Fruit fly (Drosophila melanogaster) whole organism, prepupa: ENCODE data around the gene CG15382.

ENCODE experiments used
- Blimp-1 ChIP-seq: fragments of 200-800 bp; sonication (Bioruptor generic); optimal IDR thresholded peaks from 3 replicates; lab custom pipeline; 2017; ENCODE audit warnings: missing biosample characterization, missing genetic modification characterization, mild to moderate bottlenecking, moderate library complexity, missing genetic modification reagents
- CG10669 ChIP-seq: fragments of 200-800 bp; sonication (Bioruptor generic); optimal IDR thresholded peaks from 3 replicates; lab custom pipeline; 2018; ENCODE audit warnings: missing biosample characterization, mild to moderate bottlenecking, missing genetic modification characterization, moderate library complexity
- CG11294 ChIP-seq: fragments of 200-800 bp; sonication (Bioruptor generic); IDR thresholded peaks from 2 replicates; pipeline ENCODE4 v1.3.6; 2022; ENCODE audit warnings: missing biosample characterization, missing genetic modification characterization
- CG11762 ChIP-seq: fragments of 200-800 bp; sonication (Bioruptor generic); optimal IDR thresholded peaks from 3 replicates; lab custom pipeline; 2016; ENCODE audit warnings: missing biosample characterization, missing genetic modification characterization; ENCODE audit not compliant: insufficient read depth
- CG11902 ChIP-seq: fragments of 200-800 bp; sonication (Bioruptor generic); optimal IDR thresholded peaks from 3 replicates; lab custom pipeline; 2016; ENCODE audit warnings: missing biosample characterization, missing genetic modification characterization
- CG15336 ChIP-seq: fragments of 200-800 bp; sonication (Bioruptor generic); IDR thresholded peaks from 2 replicates; pipeline ENCODE4 v1.3.6; 2022; ENCODE audit warnings: missing biosample characterization, missing genetic modification characterization
- CG1621 ChIP-seq: fragments of 200-800 bp; sonication (Bioruptor generic); optimal IDR thresholded peaks from 3 replicates; lab custom pipeline; 2018; ENCODE audit warnings: missing biosample characterization, mild to moderate bottlenecking, missing genetic modification characterization
- CG16779 ChIP-seq: fragments of 200-800 bp; sonication (Bioruptor generic); optimal IDR thresholded peaks from 3 replicates; lab custom pipeline; 2017; ENCODE audit warnings: missing biosample characterization, mild to moderate bottlenecking, missing genetic modification characterization
- CG3032 ChIP-seq: fragments of 200-800 bp; optimal IDR thresholded peaks from 2 replicates; lab custom pipeline; 2019; ENCODE audit warnings: missing biosample characterization, mild to moderate bottlenecking, missing genetic modification characterization, moderate library complexity
- CG31627 ChIP-seq: fragments of 200-800 bp; sonication (Bioruptor generic); optimal IDR thresholded peaks from 3 replicates; lab custom pipeline; 2016; ENCODE audit warnings: missing biosample characterization, missing genetic modification characterization
- CG34406 ChIP-seq: fragments of 200-800 bp; sonication (Bioruptor generic); optimal IDR thresholded peaks from 3 replicates; lab custom pipeline; 2016; ENCODE audit warnings: missing biosample characterization, missing genetic modification characterization
- CG3919 ChIP-seq: fragments of 200-800 bp; sonication (Bioruptor generic); optimal IDR thresholded peaks from 3 replicates; lab custom pipeline; 2016; ENCODE audit warnings: missing biosample characterization, missing genetic modification characterization
- CG4318 ChIP-seq: fragments of 200-800 bp; sonication (Bioruptor generic); optimal IDR thresholded peaks from 3 replicates; lab custom pipeline; 2017; ENCODE audit warnings: missing biosample characterization, mild to moderate bottlenecking, missing genetic modification characterization
- CG6163 ChIP-seq: fragments of 200-800 bp; sonication (Bioruptor generic); IDR thresholded peaks from 3 replicates; pipeline ENCODE4 v1.3.6; 2022; ENCODE audit warnings: missing biosample characterization, missing genetic modification characterization
- CG6792 ChIP-seq: fragments of 200-800 bp; sonication (Bioruptor generic); optimal IDR thresholded peaks from 3 replicates; lab custom pipeline; 2016; ENCODE audit warnings: missing biosample characterization, missing genetic modification characterization
- CG6808 ChIP-seq: fragments of 200-800 bp; sonication (Bioruptor generic); optimal IDR thresholded peaks from 3 replicates; lab custom pipeline; 2017; ENCODE audit warnings: missing biosample characterization, missing genetic modification characterization, mild to moderate bottlenecking, moderate library complexity, missing genetic modification reagents
- CG6854 ChIP-seq: fragments of 200-800 bp; sonication (Bioruptor generic); optimal IDR thresholded peaks from 2 replicates; lab custom pipeline; 2017; ENCODE audit warnings: missing biosample characterization, mild to moderate bottlenecking, missing genetic modification characterization
- CG7368 ChIP-seq: fragments of 200-800 bp; sonication (Bioruptor generic); optimal IDR thresholded peaks from 3 replicates; lab custom pipeline; 2016; ENCODE audit warnings: missing biosample characterization, missing genetic modification characterization
- CG8632 ChIP-seq: fragments of 200-800 bp; sonication (Bioruptor generic); optimal IDR thresholded peaks from 3 replicates; lab custom pipeline; 2016; ENCODE audit warnings: missing biosample characterization, missing genetic modification characterization
- Eip78C ChIP-seq: fragments of 200-800 bp; sonication (Bioruptor generic); peaks from one replicate; lab custom pipeline; 2016; ENCODE audit warnings: missing biosample characterization, missing genetic modification characterization
- Eip93F ChIP-seq: fragments of 200-800 bp; sonication (Bioruptor generic); optimal IDR thresholded peaks from 2 replicates; lab custom pipeline; 2016; ENCODE audit warnings: missing biosample characterization, mild to moderate bottlenecking, missing genetic modification characterization
- Ets96B ChIP-seq: fragments of 200-800 bp; optimal IDR thresholded peaks from 2 replicates; lab custom pipeline; 2019; ENCODE audit warnings: missing biosample characterization, mild to moderate bottlenecking, missing genetic modification characterization, moderate library complexity
- Gug ChIP-seq: fragments of 200-800 bp; sonication (Bioruptor generic); IDR thresholded peaks from 2 replicates; pipeline ENCODE4 v1.3.6; 2022; ENCODE audit warnings: missing biosample characterization, missing genetic modification characterization
- Hr38 ChIP-seq: sonication (Bioruptor generic); optimal IDR thresholded peaks from 2 replicates; lab custom pipeline; 2016; ENCODE audit warnings: missing biosample characterization, missing genetic modification characterization
- Hr39 ChIP-seq: fragments of 200-800 bp; sonication (Bioruptor generic); optimal IDR thresholded peaks from 2 replicates; lab custom pipeline; 2016; ENCODE audit warnings: missing biosample characterization, missing genetic modification characterization
- Hr4 ChIP-seq: fragments of 200-800 bp; sonication (Bioruptor generic); optimal IDR thresholded peaks from 3 replicates; lab custom pipeline; 2016; ENCODE audit warnings: missing biosample characterization, missing genetic modification characterization
- Lpt ChIP-seq: fragments of 200-800 bp; sonication (Bioruptor generic); optimal IDR thresholded peaks from 3 replicates; lab custom pipeline; 2016; ENCODE audit warnings: missing biosample characterization, missing genetic modification characterization
- Met ChIP-seq: fragments of 200-800 bp; sonication (Bioruptor generic); optimal IDR thresholded peaks from 3 replicates; lab custom pipeline; 2016; ENCODE audit warnings: missing biosample characterization, missing genetic modification characterization
- OdsH ChIP-seq: fragments of 200-800 bp; sonication (Bioruptor generic); optimal IDR thresholded peaks from 3 replicates; lab custom pipeline; 2016; ENCODE audit warnings: missing biosample characterization, missing genetic modification characterization
- Sox102F ChIP-seq: fragments of 200-800 bp; sonication (Bioruptor generic); optimal IDR thresholded peaks from 2 replicates; lab custom pipeline; 2016; ENCODE audit warnings: missing biosample characterization, mild to moderate bottlenecking, missing genetic modification characterization
- achi ChIP-seq: fragments of 200-800 bp; sonication (Bioruptor generic); optimal IDR thresholded peaks from 3 replicates; lab custom pipeline; 2016; ENCODE audit warnings: missing biosample characterization, missing genetic modification characterization
- cyc ChIP-seq: fragments of 200-800 bp; sonication (Bioruptor generic); optimal IDR thresholded peaks from 3 replicates; lab custom pipeline; 2016; ENCODE audit warnings: missing biosample characterization, missing genetic modification characterization
- dac ChIP-seq: fragments of 200-800 bp; sonication (Bioruptor generic); optimal IDR thresholded peaks from 2 replicates; lab custom pipeline; 2017; ENCODE audit warnings: missing biosample characterization, mild to moderate bottlenecking, missing genetic modification characterization
- dsx ChIP-seq: fragments of 200-800 bp; optimal IDR thresholded peaks from 3 replicates; lab custom pipeline; 2019; ENCODE audit warnings: missing biosample characterization, mild to moderate bottlenecking, missing genetic modification characterization, moderate library complexity; ENCODE audit not compliant: poor library complexity, severe bottlenecking
- eg ChIP-seq: fragments of 200-800 bp; sonication (Bioruptor generic); IDR thresholded peaks from 3 replicates; pipeline ENCODE4 v1.3.6; 2022; ENCODE audit warnings: missing biosample characterization, missing genetic modification characterization
- esn ChIP-seq: fragments of 200-800 bp; sonication (Bioruptor generic); optimal IDR thresholded peaks from 2 replicates; lab custom pipeline; 2016; ENCODE audit warnings: missing biosample characterization, mild to moderate bottlenecking, missing genetic modification characterization, moderate library complexity
- fd85E ChIP-seq: fragments of 200-800 bp; sonication (Bioruptor generic); optimal IDR thresholded peaks from 3 replicates; lab custom pipeline; 2016; ENCODE audit warnings: missing biosample characterization, missing genetic modification characterization
- lz ChIP-seq: fragments of 200-800 bp; sonication (Bioruptor generic); optimal IDR thresholded peaks from 3 replicates; lab custom pipeline; 2016; ENCODE audit warnings: missing biosample characterization, missing genetic modification characterization
- net ChIP-seq: fragments of 200-800 bp; sonication (Bioruptor generic); optimal IDR thresholded peaks from 3 replicates; lab custom pipeline; 2016; ENCODE audit warnings: missing biosample characterization, missing genetic modification characterization
- pdm3 ChIP-seq: fragments of 200-800 bp; sonication (Bioruptor generic); optimal IDR thresholded peaks from 3 replicates; lab custom pipeline; 2016; ENCODE audit warnings: missing biosample characterization, missing genetic modification characterization
- salr ChIP-seq, 2 experiments: fragments of 200-800 bp; sonication (Bioruptor generic); optimal IDR thresholded peaks; 3 replicates each; lab custom pipeline; 2016 to 2018; ENCODE audit warnings: missing biosample characterization in 2 of 2, missing genetic modification characterization in 2 of 2, mild to moderate bottlenecking in 1 of 2
- spab ChIP-seq: fragments of 200-800 bp; sonication (Bioruptor generic); optimal IDR thresholded peaks from 2 replicates; lab custom pipeline; 2017; ENCODE audit warnings: missing biosample characterization, mild to moderate bottlenecking, missing genetic modification characterization, missing genetic modification reagents
- ss ChIP-seq, 2 experiments: fragments of 200-800 bp; sonication (Bioruptor generic); optimal IDR thresholded peaks; 2 replicates in 1 of 2; 3 replicates in 1 of 2; lab custom pipeline; 2017 to 2018; ENCODE audit warnings: mild to moderate bottlenecking in 2 of 2, missing biosample characterization in 2 of 2, missing genetic modification characterization in 2 of 2, moderate library complexity in 1 of 2
- topi ChIP-seq: fragments of 200-800 bp; sonication (Bioruptor generic); optimal IDR thresholded peaks from 3 replicates; lab custom pipeline; 2016; ENCODE audit warnings: missing biosample characterization, missing genetic modification characterization
- vri ChIP-seq: fragments of 200-800 bp; sonication (Bioruptor generic); optimal IDR thresholded peaks from 3 replicates; lab custom pipeline; 2016; ENCODE audit warnings: missing biosample characterization, mild to moderate bottlenecking, missing genetic modification characterization

Gene CG15382

dm6 chr2L:2185373-2185772 is 29.8 kb downstream of the CG15382 start (continued):
- TF ChIP-seq CG31627 (GFP tag; lab: Kevin White, UChicago) (peak; percentile 14), CG6163 (GFP tag; lab: Robert Waterston, UW) (0 out of 3 replicates have a peak, but pooled peaks have one; percentile 27), CG16779 (tag; lab: Kevin White, UChicago) (no peak), achi (GFP tag; lab: Kevin White, UChicago) (peak; percentile 57), fd85E (no peak), CG6854 (GFP tag; lab: Kevin White, UChicago) (no peak), Ets96B (tag; lab: Kevin White, UChicago) (no peak), CG6792 (GFP tag; lab: Kevin White, UChicago) (peak; percentile 54), cyc (GFP tag; lab: Kevin White, UChicago) (no peak), Lpt (GFP tag; lab: Kevin White, UChicago) (no peak), Gug (GFP tag; lab: Robert Waterston, UW) (0 out of 2 replicates have a peak, but pooled peaks have one; percentile 12), Blimp-1 (GFP tag; lab: Kevin White, UChicago) (no peak), vri (GFP tag; lab: Kevin White, UChicago) (no peak), Hr39 (GFP tag; lab: Kevin White, UChicago) (peak; percentile 19), Hr38 (GFP tag; lab: Kevin White, UChicago) (no peak), pdm3 (GFP tag; lab: Kevin White, UChicago) (peak; percentile 48), dac (peak; percentile 47), dsx (GFP tag; lab: Kevin White, UChicago) (no peak), Sox102F (GFP tag; lab: Kevin White, UChicago) (peak; percentile 20)
- TF ChIP-seq, all 60 proteins: peak for 37

DNA sequence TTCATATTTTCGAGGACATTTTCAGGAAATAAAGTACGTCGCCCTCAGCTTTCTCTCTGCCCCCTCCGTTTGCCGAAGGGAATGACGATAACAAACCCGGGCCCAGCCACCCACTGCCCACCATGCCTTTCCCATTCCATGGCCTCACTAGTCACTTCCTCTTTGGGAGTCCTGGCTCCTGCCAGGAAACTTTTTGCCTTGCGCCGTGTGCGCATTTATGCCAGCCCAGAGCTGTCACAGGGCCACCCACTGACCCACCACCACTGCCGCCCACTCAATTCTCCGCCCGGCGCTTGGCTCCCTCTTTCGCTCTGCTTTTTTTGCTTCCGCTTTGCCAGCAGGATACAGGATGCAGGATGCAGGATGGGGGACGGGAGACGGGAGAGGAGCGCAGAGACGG is 31.9 kb downstream of the CG15382 start:
- no peak for TF ChIP-seq CG6808 (GFP tag; lab: Kevin White, UChicago)
- TF ChIP-seq, all 60 proteins: peak for 0

dm6 chr2L:2189100-2189499 is 33.5 kb downstream of the CG15382 start:
- TF ChIP-seq lz (GFP tag; lab: Kevin White, UChicago) (peak; percentile 88), ss (GFP tag; optimal IDR thresholded peaks at IDR 0.05; lab: Kevin White, UChicago) (no peak), Lpt (GFP tag; lab: Kevin White, UChicago) (peak; percentile 43), Eip78C (GFP tag; lab: Kevin White, UChicago) (peak; percentile 86), Hr4 (GFP tag; lab: Kevin White, UChicago) (peak; percentile 53), OdsH (GFP tag; lab: Kevin White, UChicago) (peak; percentile 73), Hr38 (GFP tag; lab: Kevin White, UChicago) (no peak), CG15336 (GFP tag; lab: Robert Waterston, UW) (peak; percentile 61; the same call in 1 of the 2 replicates), CG7368 (GFP tag; lab: Kevin White, UChicago) (peak; percentile 51), Ets96B (tag; lab: Kevin White, UChicago) (peak; percentile 45), salr (GFP tag; optimal IDR thresholded peaks at IDR 0.05; lab: Kevin White, UChicago) (peak; percentile 12 to 35), CG6808 (GFP tag; lab: Kevin White, UChicago) (no peak), CG1621 (tag; lab: Kevin White, UChicago) (peak; percentile 37), CG6854 (GFP tag; lab: Kevin White, UChicago) (peak; percentile 68), cyc (GFP tag; lab: Kevin White, UChicago) (peak; percentile 91), net (GFP tag; lab: Kevin White, UChicago) (peak; percentile 69), Blimp-1 (GFP tag; lab: Kevin White, UChicago) (peak; percentile 64), Met (GFP tag; lab: Kevin White, UChicago) (peak; percentile 90), CG4318 (GFP tag; lab: Kevin White, UChicago) (peak; percentile 42), CG16779 (tag; lab: Kevin White, UChicago) (no peak), CG3919 (GFP tag; lab: Kevin White, UChicago) (peak; percentile 81), dac (peak; percentile 51), CG3032 (peak; percentile 13), Eip93F (GFP tag; lab: Kevin White, UChicago) (peak; percentile 35), topi (GFP tag; lab: Kevin White, UChicago) (peak; percentile 88), dsx (GFP tag; lab: Kevin White, UChicago) (peak; percentile 35), CG11294 (GFP tag; lab: Robert Waterston, UW) (0 out of 2 replicates have a peak, but pooled peaks have one; percentile 19), CG11902 (GFP tag; lab: Kevin White, UChicago) (peak; percentile 66), vri (GFP tag; lab: Kevin White, UChicago) (peak; percentile 60), esn (GFP tag; lab: Kevin White, UChicago) (peak; percentile 88), CG34406 (peak; percentile 56), CG11762 (GFP tag; lab: Kevin White, UChicago) (peak; percentile 46), eg (peak; percentile 66), spab (GFP tag; lab: Kevin White, UChicago) (peak; percentile 14), CG10669 (GFP tag; lab: Kevin White, UChicago) (peak; percentile 53), CG8632 (GFP tag; lab: Kevin White, UChicago) (peak; percentile 56)
